Worm (Caenorhabditis elegans) whole organism, L4/young adult: ENCODE results near the gene cpt-2.
"Not testable (repeated sequence)": the region's sequence is repeated elsewhere in the genome, so short reads cannot be mapped to it uniquely, and the experiment has no call there.

Source experiments
- W03F9.2 ChIP-seq: fragments of 150-350 bp; optimal IDR thresholded peaks from 2 replicates; lab custom pipeline; 2014; ENCODE audit warnings: missing biosample characterization, missing genetic modification characterization
- him-1 ChIP-seq: sonication (generic microtip); optimal IDR thresholded peaks from 2 replicates; lab custom pipeline; 2016; ENCODE audit warnings: missing genotype, missing genetic modification reagents, missing genetic modification characterization, missing compliant biosample characterization

DNA sequence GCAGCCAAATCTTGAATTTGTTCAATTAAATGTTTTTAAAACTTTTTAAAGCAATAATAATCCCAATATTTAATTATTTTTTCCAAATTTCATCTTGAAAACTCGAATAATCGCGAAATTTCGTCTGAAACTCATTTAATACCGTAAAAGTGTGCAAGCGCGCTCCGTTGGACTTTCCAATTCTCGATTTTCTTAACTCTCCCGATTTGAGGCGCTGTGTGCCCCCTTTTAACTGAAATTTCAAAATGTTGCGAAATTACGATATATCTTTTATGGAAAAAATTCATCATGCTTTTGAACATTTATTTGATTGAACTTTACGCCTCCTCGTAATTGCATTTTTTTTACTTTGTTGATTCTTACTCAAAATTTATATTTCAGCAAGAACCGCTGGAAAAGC is 22.9 kb downstream of the cpt-2 start, which contains the start of gene R07H5.11:
- TF ChIP-seq him-1; W03F9.2 (tag; lab: Kevin White, UChicago): not testable (repeated sequence)
